Worm (Caenorhabditis elegans) whole organism, L3 larva: Measurements from ENCODE around the gene nhr-167.
A peak's percentile ranks its signal among the peaks of the same experiment; 100 is the strongest.

Experiments
- ZK546.5 ChIP-seq: sonication (generic microtip); optimal IDR thresholded peaks from 2 replicates; lab custom pipeline; 2017; ENCODE audit warnings: missing biosample characterization, missing genetic modification characterization
- aly-2 ChIP-seq: fragments of 150-350 bp; optimal IDR thresholded peaks from 2 replicates; lab custom pipeline; 2014; ENCODE audit warnings: missing biosample characterization, missing genetic modification characterization
- ama-1 ChIP-seq: fragments of 150-350 bp; optimal IDR thresholded peaks from 2 replicates; lab custom pipeline; 2018
- ceh-16 ChIP-seq: sonication (generic microtip); optimal IDR thresholded peaks from 2 replicates; lab custom pipeline; 2017; ENCODE audit warnings: missing biosample characterization, missing genetic modification characterization
- ceh-28 ChIP-seq: fragments of 150-350 bp; optimal IDR thresholded peaks from 2 replicates; lab custom pipeline; 2014; ENCODE audit warnings: missing biosample characterization, missing genetic modification reagents, missing genetic modification characterization
- ceh-82 ChIP-seq: fragments of 150-350 bp; optimal IDR thresholded peaks from 2 replicates; lab custom pipeline; 2014; ENCODE audit warnings: missing biosample characterization, missing genetic modification characterization
- ceh-9 ChIP-seq: sonication (generic microtip); optimal IDR thresholded peaks from 2 replicates; lab custom pipeline; 2018; ENCODE audit warnings: missing biosample characterization, missing genetic modification characterization
- daf-12 ChIP-seq: fragments of 150-350 bp; optimal IDR thresholded peaks from 2 replicates; lab custom pipeline; 2014; ENCODE audit warnings: missing biosample characterization, missing genetic modification reagents, missing genetic modification characterization
- egl-27 ChIP-seq: sonication (generic microtip); optimal IDR thresholded peaks from 4 replicates; lab custom pipeline; 2017; ENCODE audit warnings: missing biosample characterization, missing genetic modification reagents, missing genetic modification characterization
- elt-1 ChIP-seq: fragments of 150-350 bp; optimal IDR thresholded peaks from 2 replicates; lab custom pipeline; 2014; ENCODE audit warnings: missing biosample characterization, missing genetic modification characterization
- elt-2 ChIP-seq: sonication (generic microtip); optimal IDR thresholded peaks from 2 replicates; lab custom pipeline; 2016; ENCODE audit warnings: missing genetic modification reagents, mild to moderate bottlenecking, missing genetic modification characterization, missing compliant biosample characterization
- eor-1 ChIP-seq, 2 experiments: fragments of 150-350 bp; optimal IDR thresholded peaks; 2 replicates each; lab custom pipeline; 2014 to 2018; ENCODE audit warnings: missing biosample characterization in 2 of 2, missing genetic modification characterization in 2 of 2
- fkh-10 ChIP-seq: sonication (generic microtip); optimal IDR thresholded peaks from 2 replicates; lab custom pipeline; 2017; ENCODE audit warnings: missing biosample characterization, missing genetic modification reagents, missing genetic modification characterization
- fkh-2 ChIP-seq: fragments of 150-350 bp; optimal IDR thresholded peaks from 2 replicates; lab custom pipeline; 2014; ENCODE audit warnings: missing biosample characterization, missing genetic modification reagents, missing genetic modification characterization
- fos-1 ChIP-seq: fragments of 150-350 bp; optimal IDR thresholded peaks from 2 replicates; lab custom pipeline; 2014; ENCODE audit warnings: missing biosample characterization, missing genetic modification characterization
- hmg-11 ChIP-seq: sonication (generic microtip); optimal IDR thresholded peaks from 2 replicates; lab custom pipeline; 2016; ENCODE audit warnings: missing genetic modification characterization, missing compliant biosample characterization
- jun-1 ChIP-seq: fragments of 150-350 bp; optimal IDR thresholded peaks from 2 replicates; lab custom pipeline; 2014; ENCODE audit warnings: missing biosample characterization, missing genetic modification reagents, missing genetic modification characterization
- lin-15B ChIP-seq: fragments of 150-350 bp; optimal IDR thresholded peaks from 2 replicates; lab custom pipeline; 2014; ENCODE audit warnings: missing biosample characterization, missing genetic modification characterization
- lsy-12 ChIP-seq: sonication (generic microtip); optimal IDR thresholded peaks from 2 replicates; lab custom pipeline; 2016; ENCODE audit warnings: mild to moderate bottlenecking, missing genetic modification characterization, missing compliant biosample characterization
- mdl-1 ChIP-seq: fragments of 150-350 bp; optimal IDR thresholded peaks from 2 replicates; lab custom pipeline; 2014; ENCODE audit warnings: missing biosample characterization, missing genetic modification characterization
- mml-1 ChIP-seq: fragments of 150-350 bp; sonication (generic microtip); optimal IDR thresholded peaks from 3 replicates; lab custom pipeline; 2014; ENCODE audit warnings: missing biosample characterization, missing genetic modification characterization
- nfya-1 ChIP-seq: sonication (generic microtip); optimal IDR thresholded peaks from 2 replicates; lab custom pipeline; 2017; ENCODE audit warnings: missing genetic modification characterization, mild to moderate bottlenecking, missing compliant biosample characterization, antibody characterized with exemption, moderate library complexity; ENCODE audit not compliant: insufficient read depth
- nhr-11 ChIP-seq: fragments of 150-350 bp; optimal IDR thresholded peaks from 2 replicates; lab custom pipeline; 2014; ENCODE audit warnings: missing biosample characterization, missing genetic modification characterization
- nhr-12 ChIP-seq: fragments of 150-350 bp; optimal IDR thresholded peaks from 2 replicates; lab custom pipeline; 2014; ENCODE audit warnings: missing biosample characterization, missing genetic modification characterization
- nhr-23 ChIP-seq: fragments of 150-350 bp; optimal IDR thresholded peaks from 2 replicates; lab custom pipeline; 2014; ENCODE audit warnings: missing biosample characterization, missing genetic modification reagents, missing genetic modification characterization
- nhr-237 ChIP-seq: fragments of 150-350 bp; optimal IDR thresholded peaks from 2 replicates; lab custom pipeline; 2014; ENCODE audit warnings: missing biosample characterization, missing genetic modification characterization
- nhr-25 ChIP-seq: sonication (generic microtip); optimal IDR thresholded peaks from 2 replicates; lab custom pipeline; 2017; ENCODE audit warnings: missing biosample characterization, missing genetic modification characterization
- nhr-28 ChIP-seq: fragments of 150-350 bp; optimal IDR thresholded peaks from 2 replicates; lab custom pipeline; 2014; ENCODE audit warnings: missing biosample characterization, missing genetic modification characterization
- nhr-43 ChIP-seq: sonication (generic microtip); optimal IDR thresholded peaks from 2 replicates; lab custom pipeline; 2016; ENCODE audit warnings: mild to moderate bottlenecking, missing genetic modification characterization, missing compliant biosample characterization; ENCODE audit not compliant: poor library complexity, severe bottlenecking
- nhr-67 ChIP-seq: fragments of 150-350 bp; optimal IDR thresholded peaks from 2 replicates; lab custom pipeline; 2014; ENCODE audit warnings: missing biosample characterization, missing genetic modification characterization
- nhr-76 ChIP-seq: fragments of 150-350 bp; sonication (generic microtip); optimal IDR thresholded peaks from 5 replicates; lab custom pipeline; 2014; ENCODE audit warnings: missing biosample characterization, missing genetic modification characterization
- nhr-77 ChIP-seq: fragments of 150-350 bp; optimal IDR thresholded peaks from 2 replicates; lab custom pipeline; 2014; ENCODE audit warnings: missing biosample characterization, missing genetic modification characterization
- pha-4 ChIP-seq: fragments of 150-350 bp; optimal IDR thresholded peaks from 2 replicates; lab custom pipeline; 2014; ENCODE audit warnings: missing biosample characterization, missing genetic modification reagents, missing genetic modification characterization
- pqm-1 ChIP-seq: fragments of 150-350 bp; optimal IDR thresholded peaks from 2 replicates; lab custom pipeline; 2017; ENCODE audit warnings: missing biosample characterization, missing genetic modification characterization, inconsistent platforms
- sea-2 ChIP-seq: fragments of 150-350 bp; sonication (generic microtip); optimal IDR thresholded peaks from 4 replicates; lab custom pipeline; 2014; ENCODE audit warnings: missing biosample characterization, missing genetic modification reagents, missing genetic modification characterization
- skn-1 ChIP-seq: fragments of 150-350 bp; optimal IDR thresholded peaks from 2 replicates; lab custom pipeline; 2014; ENCODE audit warnings: missing biosample characterization, missing genetic modification characterization
- snpc-4 ChIP-seq: fragments of 150-350 bp; optimal IDR thresholded peaks from 2 replicates; lab custom pipeline; 2014; ENCODE audit warnings: missing biosample characterization, missing genetic modification characterization
- tbx-2 ChIP-seq: sonication (generic microtip); optimal IDR thresholded peaks from 2 replicates; lab custom pipeline; 2016; ENCODE audit warnings: mild to moderate bottlenecking, missing genetic modification characterization, missing compliant biosample characterization
- unc-39 ChIP-seq: sonication (generic microtip); optimal IDR thresholded peaks from 4 replicates; lab custom pipeline; 2017; ENCODE audit warnings: missing biosample characterization, missing genetic modification characterization
- unc-62 ChIP-seq: fragments of 150-350 bp; sonication (generic microtip); optimal IDR thresholded peaks from 4 replicates; lab custom pipeline; 2014; ENCODE audit warnings: missing biosample characterization, missing genetic modification reagents, missing genetic modification characterization
- ztf-11 ChIP-seq: fragments of 150-350 bp; optimal IDR thresholded peaks from 2 replicates; lab custom pipeline; 2014; ENCODE audit warnings: missing biosample characterization, missing genetic modification characterization
- ztf-4 ChIP-seq: fragments of 150-350 bp; optimal IDR thresholded peaks from 2 replicates; lab custom pipeline; 2014; ENCODE audit warnings: missing biosample characterization, missing genetic modification characterization

The nhr-167 gene

DNA sequence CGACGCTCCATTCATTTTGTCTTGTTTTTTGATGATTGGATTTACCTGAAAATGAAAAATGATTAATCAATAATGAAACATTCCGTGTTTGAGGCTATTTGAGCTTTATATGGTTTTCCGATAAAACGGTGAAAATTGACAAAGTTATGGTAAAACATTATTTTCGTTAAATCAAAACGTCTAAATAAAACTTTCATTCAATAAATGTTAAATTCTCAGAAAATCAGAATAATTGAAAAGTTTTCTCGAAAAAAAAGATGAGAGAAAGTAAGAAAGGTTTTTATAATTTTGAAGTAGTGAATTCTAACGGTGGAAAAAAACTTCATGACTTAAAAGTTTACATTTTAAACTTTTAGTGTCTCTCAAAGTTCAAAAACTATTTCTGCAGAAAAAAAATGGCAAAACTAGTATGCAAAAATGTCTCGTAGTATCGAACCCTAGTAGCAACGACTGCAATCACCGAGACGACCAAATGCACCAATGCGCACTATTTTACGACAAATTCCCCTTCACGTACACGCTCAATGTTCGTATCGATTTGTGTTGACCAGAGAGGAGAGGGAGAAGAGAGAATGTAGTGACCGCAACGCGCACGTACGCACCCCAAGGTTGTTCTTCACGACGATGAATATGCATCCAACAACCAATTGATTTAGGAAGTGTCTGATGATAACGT is 35.0 kb downstream of the nhr-167 start, which contains the start of gene nfya-1 (continued):
- peak; percentile 81 for TF ChIP-seq hmg-11
- TF ChIP-seq snpc-4 (tag; lab: Kevin White, UChicago), result peak; percentile 27
- no peak for TF ChIP-seq mdl-1
- no peak for TF ChIP-seq aly-2 (tag; lab: Kevin White, UChicago)
- TF ChIP-seq nhr-11, result no peak
- TF ChIP-seq egl-27, result no peak
- no peak for TF ChIP-seq fkh-2
- no peak for TF ChIP-seq unc-62 (GFP tag; lab: Kevin White, UChicago)
- TF ChIP-seq elt-2 (tag; lab: Kevin White, UChicago), result peak; percentile 27
- TF ChIP-seq sea-2 (GFP tag; lab: Kevin White, UChicago), result no peak
- TF ChIP-seq nhr-67 (tag; lab: Kevin White, UChicago), result no peak
- no peak for TF ChIP-seq jun-1 (tag; lab: Kevin White, UChicago)
- TF ChIP-seq nhr-43 (tag; lab: Kevin White, UChicago), result peak; percentile 34
- no peak for TF ChIP-seq nhr-12 (tag; lab: Kevin White, UChicago)
- no peak for TF ChIP-seq unc-39 (tag; lab: Kevin White, UChicago)
- no peak for TF ChIP-seq ceh-16 (tag; lab: Kevin White, UChicago)
- no peak for TF ChIP-seq mml-1 (tag; lab: Kevin White, UChicago)

DNA sequence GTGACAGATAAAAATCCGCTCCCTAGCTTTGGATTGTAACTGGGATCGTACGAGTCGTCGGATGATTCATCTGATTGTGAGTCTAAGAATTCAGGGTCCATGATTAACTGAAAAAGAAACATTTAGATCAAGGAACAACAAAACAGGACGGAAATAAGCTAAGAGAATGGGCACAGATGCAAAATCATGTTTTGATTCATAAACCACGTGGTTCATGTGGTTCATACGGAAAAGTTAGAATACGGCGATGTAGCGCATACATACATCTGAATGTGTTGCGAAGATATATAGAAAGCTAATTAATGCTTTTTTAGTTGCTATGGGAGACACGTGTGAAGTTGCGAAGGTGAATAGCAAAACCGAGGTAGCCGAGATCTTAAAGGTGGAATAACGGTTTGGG is 39.9 kb downstream of the nhr-167 start, which contains the start of gene F55G7.3:
Gene F55G7.3 (minus strand): TSS at position 101 of the 400 bp plus-strand sequence.
- TF ChIP-seq ceh-82 (tag; lab: Kevin White, UChicago) (no peak), elt-1 (tag; lab: Kevin White, UChicago) (no peak), ama-1 (lab: Kevin White, UChicago) (no peak), ZK546.5 (tag; lab: Kevin White, UChicago) (no peak), nhr-11 (no peak), sea-2 (GFP tag; lab: Kevin White, UChicago) (no peak), nfya-1 (tag; lab: Kevin White, UChicago) (no peak), jun-1 (tag; lab: Kevin White, UChicago) (no peak), nhr-28 (no peak), unc-39 (tag; lab: Kevin White, UChicago) (no peak), fos-1 (tag; lab: Kevin White, UChicago) (no peak), tbx-2 (tag; lab: Kevin White, UChicago) (no peak), hmg-11 (no peak), nhr-43 (tag; lab: Kevin White, UChicago) (no peak), nhr-25 (tag; lab: Kevin White, UChicago) (no peak), elt-2 (tag; lab: Kevin White, UChicago) (no peak)

DNA sequence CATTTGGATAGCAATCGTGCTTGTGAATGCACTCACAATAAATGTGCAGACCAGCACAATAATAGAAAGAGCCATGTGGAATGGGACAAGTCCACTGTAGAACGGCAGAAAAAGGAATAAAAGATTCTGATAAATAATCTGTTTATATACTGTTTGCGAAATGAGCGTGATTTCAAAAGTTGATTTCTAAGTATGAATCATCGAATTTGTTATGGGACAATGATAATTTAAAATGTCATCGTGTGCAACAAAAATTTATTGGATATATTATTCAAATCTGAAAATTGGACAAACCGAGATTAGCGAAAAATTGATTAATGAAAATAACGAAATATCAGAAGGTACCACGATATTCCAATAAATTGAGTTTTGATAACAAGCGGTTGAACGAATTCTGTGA is 43.1 kb downstream of the nhr-167 start, which contains the start of gene F55G7.5:
Gene F55G7.5 (minus strand): TSS at position 101 of the 400 bp plus-strand sequence.
- no peak for TF ChIP-seq nhr-11
- TF ChIP-seq nhr-28, result no peak
- no peak for TF ChIP-seq mdl-1
- no peak for TF ChIP-seq fkh-10 (GFP tag; lab: Kevin White, UChicago)
- TF ChIP-seq tbx-2 (tag; lab: Kevin White, UChicago), result no peak
- TF ChIP-seq jun-1 (tag; lab: Kevin White, UChicago), result no peak

DNA sequence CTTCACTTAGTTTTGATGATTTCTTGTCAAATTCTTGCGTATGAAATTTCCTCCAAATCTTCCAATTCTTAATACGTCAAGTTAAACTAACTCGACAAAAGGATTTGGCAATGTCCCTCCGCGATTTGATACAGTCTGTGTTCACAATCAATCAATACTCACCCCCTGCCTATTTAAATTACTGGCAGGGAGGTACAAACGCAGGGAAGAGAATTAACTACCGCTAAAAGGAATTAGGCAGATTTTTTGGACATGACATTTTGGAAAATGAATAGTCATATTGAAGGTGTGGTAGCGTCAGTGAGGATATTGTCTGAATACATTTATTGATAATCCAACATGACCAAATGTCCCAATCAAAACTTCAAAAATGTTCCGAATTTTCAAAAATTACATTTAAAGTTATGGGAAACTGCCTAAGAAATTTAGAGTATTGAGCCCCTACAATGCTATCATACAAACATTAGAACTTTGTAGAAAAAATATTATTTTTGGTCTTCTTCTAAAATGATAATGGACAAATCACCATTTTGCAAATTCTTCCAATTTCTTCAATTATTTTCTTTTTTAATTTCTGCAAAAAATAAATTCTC is 44.4 kb downstream of the nhr-167 start:
- peak; percentile 84 for TF ChIP-seq ceh-16 (tag; lab: Kevin White, UChicago)
- peak; percentile 75 for TF ChIP-seq elt-1 (tag; lab: Kevin White, UChicago)
- peak; percentile 98 for TF ChIP-seq nhr-77 (tag; lab: Kevin White, UChicago)
- TF ChIP-seq pqm-1 (tag; lab: Kevin White, UChicago), result peak; percentile 91
- TF ChIP-seq ama-1 (lab: Kevin White, UChicago), result no peak
- peak; percentile 98 for TF ChIP-seq ceh-82 (tag; lab: Kevin White, UChicago)
- TF ChIP-seq nhr-43 (tag; lab: Kevin White, UChicago), result peak; percentile 99
- peak; percentile 98 for TF ChIP-seq nhr-25 (tag; lab: Kevin White, UChicago)
- TF ChIP-seq eor-1 (tag; optimal IDR thresholded peaks at IDR 0.05; lab: Kevin White, UChicago), result peak in 1 of 2 experiments; percentile 82
- peak; percentile 59 for TF ChIP-seq ztf-11
- peak; percentile 97 for TF ChIP-seq nhr-11
- peak; percentile 53 for TF ChIP-seq mdl-1
- peak; percentile 30 for TF ChIP-seq nhr-12 (tag; lab: Kevin White, UChicago)
- TF ChIP-seq ceh-9, result no peak
- TF ChIP-seq nhr-237 (tag; lab: Kevin White, UChicago), result peak; percentile 78
- peak; percentile 43 for TF ChIP-seq lin-15B
- TF ChIP-seq unc-62 (GFP tag; lab: Kevin White, UChicago), result peak; percentile 95
- peak; percentile 95 for TF ChIP-seq snpc-4 (tag; lab: Kevin White, UChicago)
- peak; percentile 81 for TF ChIP-seq daf-12
- peak; percentile 95 for TF ChIP-seq lsy-12 (tag; lab: Kevin White, UChicago)
- TF ChIP-seq mml-1 (tag; lab: Kevin White, UChicago), result no peak
- peak; percentile 99 for TF ChIP-seq nhr-23 (tag; lab: Kevin White, UChicago)
- TF ChIP-seq nfya-1 (tag; lab: Kevin White, UChicago), result no peak
- peak; percentile 100 for TF ChIP-seq ceh-28 (tag; lab: Kevin White, UChicago)
- TF ChIP-seq skn-1, result peak; percentile 97
- peak; percentile 99 for TF ChIP-seq pha-4 (tag; lab: Kevin White, UChicago)
- TF ChIP-seq nhr-76 (tag; lab: Kevin White, UChicago), result peak; percentile 88
- TF ChIP-seq ztf-4, result peak; percentile 86
- TF ChIP-seq aly-2 (tag; lab: Kevin White, UChicago), result peak; percentile 94
